Fruit fly (Drosophila melanogaster) Kc167 (cell line): ENCODE data around the gene Raf.

Experiments used
- Myc ChIP-seq: fragments of >200 bp; optimal IDR thresholded peaks from 2 replicates; lab custom pipeline; 2017; ENCODE audit warnings: missing external identifiers
- Sin3A ChIP-seq: fragments of >200 bp; optimal IDR thresholded peaks from 2 replicates; lab custom pipeline; 2018; ENCODE audit warnings: missing external identifiers
- h ChIP-seq: fragments of >200 bp; optimal IDR thresholded peaks from 3 replicates; lab custom pipeline; 2018; ENCODE audit warnings: missing external identifiers
- insv ChIP-seq: fragments of >200 bp; optimal IDR thresholded peaks from 3 replicates; lab custom pipeline; 2018; ENCODE audit warnings: missing external identifiers
- psq ChIP-seq: fragments of >200 bp; optimal IDR thresholded peaks from 2 replicates; lab custom pipeline; 2017; ENCODE audit warnings: missing external identifiers
- ttk ChIP-seq: sonication (Bioruptor generic); optimal IDR thresholded peaks from 2 replicates; lab custom pipeline; 2017; ENCODE audit warnings: missing external identifiers

The Raf gene

DNA sequence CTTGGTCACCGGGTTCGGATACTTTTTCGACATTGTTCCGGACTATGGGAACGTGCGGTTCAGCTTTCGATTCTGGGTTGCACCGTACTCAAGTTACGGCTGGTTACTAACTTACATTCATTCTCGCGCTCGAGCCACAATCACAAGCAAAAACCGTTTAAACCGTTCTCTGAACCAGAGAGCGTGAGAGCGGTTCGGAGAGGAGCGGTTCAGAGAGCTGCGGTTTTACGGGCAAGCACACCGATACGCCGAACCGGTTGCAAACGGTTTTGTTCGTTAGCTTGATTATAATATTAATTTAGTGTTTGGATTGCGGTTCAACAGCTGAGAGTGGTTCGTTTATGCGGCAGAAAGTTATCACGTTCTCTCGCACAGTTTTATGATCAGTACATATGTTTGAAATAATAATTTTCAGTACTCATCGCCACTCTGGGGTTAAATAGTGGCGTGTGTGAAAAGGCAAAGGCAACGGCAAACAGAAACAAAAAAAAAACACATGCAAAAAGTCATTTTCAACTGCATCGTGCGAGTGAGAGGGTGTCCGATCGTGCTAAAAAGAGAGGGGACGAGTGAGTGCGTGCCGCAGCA is 30.5 kb downstream of the Raf start, which contains the start of gene CG14050:
Gene CG14050 (minus strand): TSS at position 560 of the 588 bp plus-strand sequence.
- TF ChIP-seq Myc (lab: Kevin White, UChicago) (no peak), h (no peak), Sin3A (lab: Kevin White, UChicago) (no peak), psq (lab: Kevin White, UChicago) (no peak), insv (lab: Kevin White, UChicago) (no peak), ttk (lab: Kevin White, UChicago) (no peak)

DNA sequence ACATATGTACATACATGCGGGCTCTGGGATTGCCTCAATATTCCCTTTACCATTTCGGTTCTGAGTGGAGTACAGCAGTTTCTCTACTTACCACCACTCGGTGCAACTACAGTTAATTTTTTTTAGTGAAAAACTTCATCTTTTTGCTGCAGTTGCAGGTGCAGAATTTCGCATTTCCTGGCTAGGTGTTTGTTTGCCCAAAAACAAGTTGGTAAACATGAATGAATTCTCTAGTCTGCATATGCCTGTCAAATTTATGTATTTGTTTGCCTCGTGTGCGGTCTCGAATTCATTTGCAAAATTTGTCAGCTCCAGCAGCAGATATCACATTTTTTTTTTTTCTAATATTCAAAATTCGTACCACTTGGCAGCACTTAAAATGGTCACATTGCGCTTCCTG is 31.6 kb downstream of the Raf start, which contains the start of gene CG2854:
Gene CG2854 (plus strand): TSS at position 301 of the 400 bp plus-strand sequence.
- TF ChIP-seq Myc (lab: Kevin White, UChicago) (no peak), Sin3A (lab: Kevin White, UChicago) (no peak), insv (lab: Kevin White, UChicago) (no peak), psq (lab: Kevin White, UChicago) (no peak), ttk (lab: Kevin White, UChicago) (no peak), h (no peak)

- TF ChIP-seq ttk (lab: Kevin White, UChicago) (no peak), psq (lab: Kevin White, UChicago) (no peak)
Observed at dm6 chrX:2329312-2329711, 34.0 kb downstream of the Raf start.

- TF ChIP-seq Myc (lab: Kevin White, UChicago), result no peak
- TF ChIP-seq h, result no peak
- no peak for TF ChIP-seq ttk (lab: Kevin White, UChicago)
- no peak for TF ChIP-seq Sin3A (lab: Kevin White, UChicago)
- TF ChIP-seq insv (lab: Kevin White, UChicago), result no peak
- TF ChIP-seq psq (lab: Kevin White, UChicago), result no peak
Observed at dm6 chrX:2332784-2333183, 37.5 kb downstream of the Raf start.

dm6 chrX:2334025-2334424 is 38.8 kb downstream of the Raf start:
- TF ChIP-seq ttk (lab: Kevin White, UChicago) (no peak), psq (lab: Kevin White, UChicago) (no peak), Myc (lab: Kevin White, UChicago) (no peak), insv (lab: Kevin White, UChicago) (no peak)

DNA sequence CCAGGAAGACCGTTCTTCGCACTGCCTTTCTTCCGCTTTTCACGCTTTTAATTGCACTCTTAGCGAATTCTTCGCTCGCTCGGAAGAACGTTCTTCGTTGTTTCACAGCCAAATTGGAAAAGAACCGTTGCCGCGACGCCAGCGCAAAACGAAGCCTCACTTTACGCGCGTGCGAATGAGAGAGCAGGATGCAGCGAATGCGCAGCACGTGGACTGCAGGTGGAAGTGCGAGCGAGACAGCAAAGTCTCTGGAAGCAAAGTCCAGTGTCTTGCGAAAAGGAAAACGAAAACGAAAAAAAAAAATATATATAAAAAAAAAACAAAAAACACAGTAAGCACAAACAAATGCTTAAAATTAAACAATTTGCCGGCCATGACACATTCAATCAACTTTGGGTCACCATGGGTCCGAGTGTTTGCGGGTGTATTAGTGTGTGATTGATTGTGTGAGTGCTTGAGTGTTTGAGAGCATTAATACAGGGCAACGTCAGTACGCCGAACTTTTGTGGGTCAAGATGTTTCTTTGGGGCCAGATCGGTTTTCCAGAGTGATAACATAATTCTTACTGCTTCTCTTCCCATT is 39.4 kb downstream of the Raf start, which contains the start of gene Ilp6:
Gene Ilp6 (minus strand): TSS at position 103 of the 582 bp plus-strand sequence.
- TF ChIP-seq h, result no peak
- no peak for TF ChIP-seq Sin3A (lab: Kevin White, UChicago)
- no peak for TF ChIP-seq insv (lab: Kevin White, UChicago)
- no peak for TF ChIP-seq Myc (lab: Kevin White, UChicago)
- no peak for TF ChIP-seq psq (lab: Kevin White, UChicago)

DNA sequence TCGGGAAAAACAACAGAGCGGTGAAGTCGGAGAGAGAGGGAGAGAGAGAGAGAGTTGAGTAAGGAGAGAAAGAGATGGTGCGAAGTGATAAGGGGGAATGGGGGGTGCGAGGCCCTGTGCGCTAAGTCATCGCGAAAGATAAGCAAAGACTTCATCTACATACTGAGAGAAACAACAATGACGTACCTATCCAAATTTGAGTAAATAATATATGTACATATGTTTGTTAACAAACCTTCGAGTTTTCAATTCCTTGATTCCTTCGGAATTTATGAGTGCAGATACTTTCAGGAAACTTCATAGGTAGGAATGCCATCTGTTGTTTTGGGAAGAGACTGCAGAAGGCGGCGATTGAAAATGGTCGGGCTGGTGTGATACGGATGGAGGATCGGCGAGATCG is 41.2 kb downstream of the Raf start:
- TF ChIP-seq ttk (lab: Kevin White, UChicago), result no peak
- TF ChIP-seq Sin3A (lab: Kevin White, UChicago), result no peak
- TF ChIP-seq Myc (lab: Kevin White, UChicago), result no peak
- no peak for TF ChIP-seq insv (lab: Kevin White, UChicago)
- no peak for TF ChIP-seq psq (lab: Kevin White, UChicago)
- TF ChIP-seq h, result no peak

DNA sequence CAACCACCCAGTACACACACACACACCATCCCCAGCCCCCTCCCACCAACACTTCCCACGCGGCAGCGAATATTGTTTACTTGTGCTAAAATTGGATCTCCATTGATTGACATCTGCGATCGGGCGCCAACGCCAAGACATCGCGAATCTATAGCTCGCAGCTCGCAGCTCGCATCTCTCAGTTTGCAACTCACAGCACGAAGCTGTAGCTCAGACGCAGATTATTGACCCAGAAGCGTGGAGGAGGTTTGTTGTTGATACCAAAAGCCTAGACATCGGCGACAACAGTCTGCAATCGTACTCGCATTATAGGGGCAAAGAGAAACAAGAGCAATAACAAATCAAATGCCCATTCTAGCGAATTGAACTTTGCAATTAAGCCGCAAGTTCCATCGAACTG is 41.9 kb downstream of the Raf start:
- TF ChIP-seq Myc (lab: Kevin White, UChicago) (no peak), insv (lab: Kevin White, UChicago) (no peak), ttk (lab: Kevin White, UChicago) (no peak), Sin3A (lab: Kevin White, UChicago) (no peak), psq (lab: Kevin White, UChicago) (no peak), h (no peak)

- TF ChIP-seq psq (lab: Kevin White, UChicago) (no peak), Sin3A (lab: Kevin White, UChicago) (no peak), insv (lab: Kevin White, UChicago) (no peak), Myc (lab: Kevin White, UChicago) (no peak), ttk (lab: Kevin White, UChicago) (no peak), h (no peak)
Observed at dm6 chrX:2340009-2340733, 44.9 kb downstream of the Raf start.

DNA sequence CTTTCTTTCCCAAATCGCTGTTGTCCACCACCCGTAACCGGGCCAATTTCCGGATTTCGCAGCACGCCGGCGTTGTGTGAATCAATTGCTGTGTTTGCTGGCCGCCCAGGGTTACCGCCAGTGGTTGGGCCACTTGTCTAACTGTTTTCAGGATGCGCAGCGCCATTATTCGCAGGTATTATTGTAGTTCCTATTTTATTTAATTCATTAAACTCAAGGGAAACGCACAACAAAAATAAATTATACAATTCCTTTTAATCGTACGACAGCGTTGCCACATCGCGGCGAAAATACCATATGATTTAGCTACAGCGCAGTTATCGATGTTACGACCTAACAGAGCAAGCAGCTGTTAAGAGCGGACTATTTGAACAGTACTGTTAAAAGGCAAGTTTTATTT is 49.1 kb downstream of the Raf start, which contains the start of gene mRpL14:
Gene mRpL14 (minus strand): TSS at position 280 of the 400 bp plus-strand sequence.
- TF ChIP-seq Sin3A (lab: Kevin White, UChicago) (no peak), h (no peak), Myc (lab: Kevin White, UChicago) (no peak), insv (lab: Kevin White, UChicago) (no peak), psq (lab: Kevin White, UChicago) (no peak), ttk (lab: Kevin White, UChicago) (no peak)

DNA sequence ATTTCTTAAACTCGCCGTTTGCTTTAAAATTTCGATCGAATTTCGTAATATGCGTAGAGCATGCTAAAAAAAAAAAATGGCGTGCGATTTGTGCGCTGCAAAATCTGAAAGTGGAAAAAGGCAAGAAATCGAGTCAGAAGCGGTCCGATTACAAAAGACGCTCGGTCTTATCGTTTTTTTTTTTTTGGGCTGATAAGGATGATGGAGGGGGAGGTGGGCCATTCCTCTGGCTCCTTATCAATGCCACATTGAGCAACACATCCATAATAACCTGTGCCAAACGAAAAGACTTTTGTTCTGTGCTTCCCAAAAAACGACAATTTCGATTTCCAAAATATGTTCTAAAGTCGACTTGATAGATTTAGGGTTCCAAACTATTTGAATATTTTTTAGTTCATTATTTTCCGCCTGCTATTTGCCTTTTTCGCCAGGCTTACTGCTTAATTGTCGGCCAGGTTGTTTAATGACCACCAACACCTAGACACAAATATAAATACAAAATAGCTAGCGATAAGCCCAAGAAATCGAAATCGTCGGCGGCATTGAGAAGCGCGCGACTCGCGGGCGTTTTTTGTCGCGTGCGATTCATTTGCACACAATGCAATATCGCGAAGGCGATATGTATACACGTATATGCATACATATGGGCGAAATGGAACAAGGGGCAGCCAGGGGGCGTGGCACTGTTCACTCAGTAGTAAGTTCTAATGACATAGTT is 54.4 kb downstream of the Raf start:
- TF ChIP-seq psq (lab: Kevin White, UChicago) (no peak), h (no peak), insv (lab: Kevin White, UChicago) (no peak), Sin3A (lab: Kevin White, UChicago) (no peak)
